Worm (Caenorhabditis elegans) whole organism, late embryonic: ENCODE results near the gene W06E11.1.
A peak's percentile ranks its signal among the peaks of the same experiment; 100 is the strongest.

Experiments used
- ama-1 ChIP-seq: fragments of 150-350 bp; optimal IDR thresholded peaks from 2 replicates; lab custom pipeline; 2014
- ceh-18 ChIP-seq: sonication (generic microtip); optimal IDR thresholded peaks from 2 replicates; lab custom pipeline; 2016; ENCODE audit warnings: missing genetic modification characterization, missing compliant biosample characterization
- ceh-2 ChIP-seq: sonication (generic microtip); optimal IDR thresholded peaks from 2 replicates; lab custom pipeline; 2016; ENCODE audit warnings: missing genotype, missing genetic modification characterization, missing compliant biosample characterization
- ceh-30 ChIP-seq: fragments of 150-350 bp; optimal IDR thresholded peaks from 2 replicates; lab custom pipeline; 2014; ENCODE audit warnings: missing biosample characterization, missing genetic modification characterization
- ceh-9 ChIP-seq: sonication (generic microtip); optimal IDR thresholded peaks from 2 replicates; lab custom pipeline; 2016; ENCODE audit warnings: mild to moderate bottlenecking, missing genetic modification characterization, inconsistent platforms, missing compliant biosample characterization
- dve-1 ChIP-seq: sonication (generic microtip); optimal IDR thresholded peaks from 2 replicates; lab custom pipeline; 2017; ENCODE audit warnings: antibody characterized with exemption, mild to moderate bottlenecking, missing genetic modification characterization, missing compliant biosample characterization
- hlh-30 ChIP-seq: sonication (generic microtip); optimal IDR thresholded peaks from 2 replicates; lab custom pipeline; 2017; ENCODE audit warnings: antibody characterized with exemption, missing genetic modification characterization, missing compliant biosample characterization; ENCODE audit not compliant: insufficient read depth
- lim-6 ChIP-seq: sonication (generic microtip); optimal IDR thresholded peaks from 2 replicates; lab custom pipeline; 2016; ENCODE audit warnings: missing genetic modification characterization, missing compliant biosample characterization
- npax-4 ChIP-seq: sonication (generic microtip); optimal IDR thresholded peaks from 2 replicates; lab custom pipeline; 2016; ENCODE audit warnings: missing genetic modification characterization, missing compliant biosample characterization
- pqm-1 ChIP-seq: sonication (generic microtip); optimal IDR thresholded peaks from 2 replicates; lab custom pipeline; 2016; ENCODE audit warnings: missing genetic modification characterization, missing compliant biosample characterization
- sox-2 ChIP-seq: fragments of 200-800 bp; sonication (Bioruptor generic); IDR thresholded peaks from 2 replicates; pipeline ENCODE4 v1.3.6; 2022; ENCODE audit warnings: missing genetic modification reagents, missing genetic modification characterization, missing compliant biosample characterization
- tbx-2 ChIP-seq: sonication (generic microtip); optimal IDR thresholded peaks from 2 replicates; lab custom pipeline; 2016; ENCODE audit warnings: missing genetic modification characterization, missing compliant biosample characterization
- ttx-3 ChIP-seq: sonication (generic microtip); optimal IDR thresholded peaks from 2 replicates; lab custom pipeline; 2016; ENCODE audit warnings: missing genetic modification reagents, missing genetic modification characterization, missing compliant biosample characterization
- unc-42 ChIP-seq: sonication (generic microtip); optimal IDR thresholded peaks from 2 replicates; lab custom pipeline; 2016; ENCODE audit warnings: missing genotype, missing genetic modification characterization, missing compliant biosample characterization

ce11 chrIII:623754-624153 is 18.1 kb upstream of the W06E11.1 start:
- no peak for TF ChIP-seq ttx-3 (tag; lab: Kevin White, UChicago)
- TF ChIP-seq tbx-2 (tag; lab: Kevin White, UChicago), result peak; percentile 62
- peak; percentile 48 for TF ChIP-seq pqm-1 (tag; lab: Kevin White, UChicago)
- no peak for TF ChIP-seq ceh-9
- TF ChIP-seq ceh-2 (tag; lab: Kevin White, UChicago), result peak; percentile 43
- TF ChIP-seq hlh-30 (tag; lab: Kevin White, UChicago), result peak; percentile 96
- peak; percentile 69 for TF ChIP-seq dve-1 (tag; lab: Kevin White, UChicago)
- TF ChIP-seq lim-6, result no peak
- no peak for TF ChIP-seq npax-4
- peak; percentile 29 for TF ChIP-seq ceh-30 (tag; lab: Kevin White, UChicago)
- TF ChIP-seq sox-2, result no peak; the same call in 1 of the 2 replicates
- TF ChIP-seq ama-1, result no peak
- peak; percentile 71 for TF ChIP-seq unc-42 (tag; lab: Kevin White, UChicago)
- TF ChIP-seq ceh-18 (tag; lab: Kevin White, UChicago), result peak; percentile 88
